Fruit fly (Drosophila melanogaster) whole organism: ENCODE results near the gene CG17199.

Experiments
- CG8478 ChIP-seq: fragments of >200 bp; optimal IDR thresholded peaks from 2 replicates; lab custom pipeline; 2018; ENCODE audit warnings: inconsistent platforms
- Dll ChIP-seq: fragments of >200 bp; optimal IDR thresholded peaks from 2 replicates; lab custom pipeline; 2017
- EcR ChIP-seq, 2 experiments: fragments of >200 bp; optimal IDR thresholded peaks; 2 replicates each; lab custom pipeline; 2017; ENCODE audit warnings: missing biosample characterization in 2 of 2, missing genetic modification characterization in 2 of 2, missing genetic modification reagents in 2 of 2
- pan ChIP-seq: fragments of >200 bp; optimal IDR thresholded peaks from 2 replicates; lab custom pipeline; 2017
- psq ChIP-seq: fragments of >200 bp; optimal IDR thresholded peaks from 2 replicates; lab custom pipeline; 2017
- usp ChIP-seq: fragments of >200 bp; optimal IDR thresholded peaks from 2 replicates; lab custom pipeline; 2017; ENCODE audit warnings: missing biosample characterization, missing genetic modification characterization, mixed read lengths

CG17199 gene

DNA sequence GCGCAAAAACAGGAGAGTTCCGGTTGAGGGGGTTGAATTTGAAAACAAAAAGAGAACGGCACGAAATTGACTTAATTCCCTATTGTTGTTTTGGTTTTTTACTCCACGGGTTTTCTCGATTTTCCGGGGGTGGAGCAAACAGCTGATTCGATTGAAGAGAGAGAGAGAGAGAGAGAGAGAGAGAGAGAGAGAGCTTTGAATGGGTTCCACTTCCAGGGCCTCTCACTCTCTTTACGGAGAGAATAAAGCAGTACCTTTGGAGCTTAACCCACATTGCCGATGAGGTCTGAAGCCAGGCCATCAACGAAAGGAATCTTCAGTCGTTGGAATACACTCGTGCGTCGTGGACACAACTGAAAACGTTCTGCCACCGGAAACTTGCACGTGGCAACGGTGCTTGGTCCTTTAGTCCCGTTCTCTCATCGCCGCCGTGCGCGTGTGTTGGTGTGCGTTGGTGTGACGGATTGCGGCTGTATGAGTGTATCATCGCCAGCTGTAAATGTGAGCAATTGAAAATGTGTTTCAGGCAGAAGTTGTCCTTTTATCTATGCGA lies 5.0 kb downstream of the CG17199 start, which contains the start of gene Nlg4:
Nlg4 (plus strand) TSS at position 332 of the 553 bp plus-strand sequence.
- TF ChIP-seq psq (lab: Kevin White, UChicago) (no peak), EcR (GFP tag; optimal IDR thresholded peaks at IDR 0.05; lab: Kevin White, UChicago) (no peak), Dll (lab: Kevin White, UChicago) (no peak), pan (lab: Kevin White, UChicago) (no peak), usp (GFP tag; lab: Kevin White, UChicago) (no peak), CG8478 (lab: Kevin White, UChicago) (no peak)

DNA sequence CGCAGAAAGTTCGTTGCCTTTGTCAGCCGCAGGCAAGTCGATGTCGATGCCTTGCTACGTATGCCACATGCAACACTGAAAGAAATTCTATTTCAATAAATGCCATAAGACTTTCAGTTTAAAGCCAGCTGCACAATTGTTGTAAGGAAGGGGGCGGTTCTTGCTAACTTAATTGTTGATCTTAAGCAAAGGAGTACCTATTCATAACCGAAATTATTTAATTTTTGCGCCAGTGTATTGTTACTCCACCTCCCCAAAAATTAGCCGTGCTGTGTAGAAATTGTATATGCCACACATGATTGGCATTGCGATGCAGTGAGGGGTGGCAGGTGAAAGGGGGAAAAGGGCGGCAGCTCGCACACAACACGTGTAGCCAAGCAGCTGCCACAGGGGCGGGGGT lies 24.5 kb downstream of the CG17199 start:
- TF ChIP-seq Dll (lab: Kevin White, UChicago) = no peak

DNA sequence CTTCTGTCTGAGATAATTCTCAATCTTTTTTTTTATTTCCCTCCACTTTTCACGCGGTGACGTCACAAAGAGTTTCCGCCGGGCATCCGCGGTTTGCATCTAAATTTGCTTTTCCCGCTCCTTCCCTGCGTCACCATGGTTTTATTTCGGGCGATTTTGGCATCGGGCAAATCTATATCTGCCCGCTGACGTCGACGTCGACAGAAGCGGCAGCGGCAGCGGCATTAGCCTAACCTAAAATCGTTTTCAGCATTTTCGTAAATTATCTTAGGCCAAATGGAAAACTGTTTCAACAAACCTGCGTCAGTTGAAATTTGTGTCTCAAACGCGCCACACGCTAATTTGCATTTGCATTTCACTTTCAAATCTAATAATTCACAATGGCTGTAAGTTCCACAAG lies 40.5 kb downstream of the CG17199 start, which contains the start of gene CG5023:
CG5023 (plus strand) TSS at position 301 of the 400 bp plus-strand sequence.
- TF ChIP-seq pan (lab: Kevin White, UChicago) = no peak
- no peak for TF ChIP-seq CG8478 (lab: Kevin White, UChicago)
- no peak for TF ChIP-seq EcR (GFP tag; optimal IDR thresholded peaks at IDR 0.05; lab: Kevin White, UChicago)
- no peak for TF ChIP-seq Dll (lab: Kevin White, UChicago)
- TF ChIP-seq usp (GFP tag; lab: Kevin White, UChicago) = no peak
- no peak for TF ChIP-seq psq (lab: Kevin White, UChicago)

DNA sequence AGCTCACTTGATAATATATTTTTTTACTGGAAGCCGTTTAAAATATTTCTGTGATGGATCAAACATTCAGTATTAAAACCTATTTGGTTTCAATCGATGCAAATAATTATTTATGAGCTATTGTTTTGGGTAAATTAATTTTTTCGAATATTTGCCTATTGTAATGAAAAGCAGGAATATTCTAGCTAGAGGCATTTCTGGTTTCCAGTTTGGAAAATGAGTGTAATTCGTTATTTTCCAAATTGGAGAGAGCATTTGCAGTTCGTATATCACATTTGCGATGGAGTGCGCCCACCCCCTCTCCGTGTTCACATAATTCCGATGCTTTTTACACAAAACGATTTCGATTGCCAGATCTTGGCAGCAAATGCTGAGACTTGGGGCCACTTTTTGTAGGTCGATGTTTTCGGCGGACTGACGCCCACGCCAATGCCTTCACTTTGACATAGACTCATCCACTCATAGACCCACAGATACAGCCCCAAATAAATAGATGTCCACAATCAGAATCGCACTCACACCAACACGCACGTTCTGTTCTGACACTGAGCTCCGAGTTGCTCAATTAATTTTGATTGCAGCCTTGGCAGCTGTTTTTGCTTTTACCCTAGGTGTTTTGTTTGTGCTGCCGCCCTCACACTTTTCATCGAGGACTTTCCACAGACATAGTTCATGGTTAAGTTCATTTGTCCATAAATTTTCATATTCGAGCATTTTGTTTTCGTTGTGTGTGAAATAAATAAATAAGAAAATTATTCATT lies 41.8 kb downstream of the CG17199 start:
- no peak for TF ChIP-seq CG8478 (lab: Kevin White, UChicago)
- no peak for TF ChIP-seq EcR (GFP tag; optimal IDR thresholded peaks at IDR 0.05; lab: Kevin White, UChicago)
- TF ChIP-seq psq (lab: Kevin White, UChicago) = no peak
- no peak for TF ChIP-seq usp (GFP tag; lab: Kevin White, UChicago)
- TF ChIP-seq Dll (lab: Kevin White, UChicago) = no peak
- no peak for TF ChIP-seq pan (lab: Kevin White, UChicago)
